Fruit fly (Drosophila melanogaster) whole organism, embryonic: ENCODE data around the gene CG43815.
A peak's percentile ranks its signal among the peaks of the same experiment; 100 is the strongest.

Source experiments
- CG30403 ChIP-seq: fragments of 200-800 bp; sonication (Bioruptor generic); optimal IDR thresholded peaks from 3 replicates; lab custom pipeline; 2016; ENCODE audit warnings: missing biosample characterization, missing genetic modification characterization
- Oli ChIP-seq: fragments of 200-800 bp; sonication (Bioruptor generic); optimal IDR thresholded peaks from 2 replicates; lab custom pipeline; 2018; ENCODE audit warnings: missing biosample characterization, mild to moderate bottlenecking, missing genetic modification characterization, moderate library complexity
- Optix ChIP-seq: fragments of 200-800 bp; sonication (Bioruptor generic); IDR thresholded peaks from 3 replicates; pipeline ENCODE4 v1.3.6; 2022; ENCODE audit warnings: missing biosample characterization, missing genetic modification characterization
- Side ChIP-seq: fragments of 200-800 bp; sonication (Bioruptor generic); optimal IDR thresholded peaks from 2 replicates; lab custom pipeline; 2016; ENCODE audit warnings: missing biosample characterization, missing genetic modification characterization
- exex ChIP-seq: fragments of 200-800 bp; sonication (Bioruptor generic); optimal IDR thresholded peaks from 4 replicates; lab custom pipeline; 2018; ENCODE audit warnings: missing biosample characterization, mild to moderate bottlenecking, missing genetic modification characterization, moderate library complexity
- stc ChIP-seq: fragments of 200-800 bp; sonication (Bioruptor generic); IDR thresholded peaks from 2 replicates; pipeline ENCODE4 v1.3.6; 2022; ENCODE audit warnings: missing biosample characterization, missing genetic modification characterization

dm6 chr2L:3573172-3573755 lies 2.7 kb upstream of the CG43815 start:
- peak; percentile 41 for TF ChIP-seq Side
- TF ChIP-seq stc (GFP tag; lab: Robert Waterston, UW) = peak; percentile 61
- TF ChIP-seq CG30403 (GFP tag; lab: Kevin White, UChicago) = peak; percentile 62
- TF ChIP-seq Oli (tag; lab: Kevin White, UChicago) = peak; percentile 80
- TF ChIP-seq exex (tag; lab: Kevin White, UChicago) = no peak
- TF ChIP-seq Optix (GFP tag; lab: Robert Waterston, UW) = peak; percentile 47; the same call in 2 of the 3 replicates
